Fruit fly (Drosophila melanogaster): ENCODE results near the gene dgt2.

- TF ChIP-seq Mnt (GFP tag; optimal IDR thresholded peaks at IDR 0.05) = no peak
- TF ChIP-seq kay (GFP tag; ENCODE audit: borderline replicate concordance) = no peak
- no peak for TF ChIP-seq CG33017 (tag; optimal IDR thresholded peaks at IDR 0.05)
- no peak for TF ChIP-seq CG11617 (GFP tag; optimal IDR thresholded peaks at IDR 0.05)
- no peak for TF ChIP-seq Clk (GFP tag; optimal IDR thresholded peaks at IDR 0.05)
- no peak for TF ChIP-seq ovo (GFP tag; optimal IDR thresholded peaks at IDR 0.05)
- no peak for TF ChIP-seq CG1620 (GFP tag; optimal IDR thresholded peaks at IDR 0.05)
- TF ChIP-seq CG7101 (tag; optimal IDR thresholded peaks at IDR 0.05) = no peak
- TF ChIP-seq CG7045 (GFP tag; optimal IDR thresholded peaks at IDR 0.05) = no peak
- no peak for TF ChIP-seq Hr96 (GFP tag; optimal IDR thresholded peaks at IDR 0.05)
- no peak for TF ChIP-seq toe (GFP tag; optimal IDR thresholded peaks at IDR 0.05)
- no peak for TF ChIP-seq pad (GFP tag; optimal IDR thresholded peaks at IDR 0.05)
- no peak for TF ChIP-seq Crg-1 (GFP tag; optimal IDR thresholded peaks at IDR 0.05)
- no peak for TF ChIP-seq bab1 (GFP tag; optimal IDR thresholded peaks at IDR 0.05)
Observed at dm6 chr2L:11977721-11978120, 12.0 kb upstream of the dgt2 start.

Measured in whole organism, adult.